Worm (Caenorhabditis elegans): ENCODE data around the gene mspn-1.

DNA sequence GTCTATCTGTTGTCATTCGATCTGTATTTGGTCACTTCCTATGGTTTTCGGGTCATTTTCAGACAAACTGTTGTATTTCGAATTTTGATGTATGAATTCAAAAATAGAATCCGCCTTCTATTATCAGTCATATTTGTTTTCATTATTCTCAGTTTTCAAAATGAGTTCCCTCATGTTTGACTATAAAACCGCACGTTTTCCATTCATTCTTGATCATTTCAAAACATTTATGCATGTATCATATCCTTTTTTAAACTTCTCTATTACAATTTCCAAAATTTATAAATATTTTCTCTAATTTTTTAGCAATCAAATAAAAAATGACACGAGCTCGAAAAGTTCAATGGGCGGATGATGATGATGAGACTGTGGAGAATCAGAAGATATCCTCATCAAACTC is 40.0 kb upstream of the mspn-1 start, which contains the start of gene K08F4.12:
- no peak for TF ChIP-seq tbx-8 (GFP tag; optimal IDR thresholded peaks at IDR 0.05)
- no peak for TF ChIP-seq nhr-237 (tag; optimal IDR thresholded peaks at IDR 0.05)
- no peak for TF ChIP-seq nhr-28 (tag; optimal IDR thresholded peaks at IDR 0.05)
- no peak for TF ChIP-seq hlh-1 (tag; optimal IDR thresholded peaks at IDR 0.05)
- no peak for TF ChIP-seq ztf-11 (tag; optimal IDR thresholded peaks at IDR 0.05)
- TF ChIP-seq pha-4 (tag; optimal IDR thresholded peaks at IDR 0.05) = no peak
- no peak for TF ChIP-seq unc-62 (GFP tag; optimal IDR thresholded peaks at IDR 0.05)
- no peak for TF ChIP-seq nhr-76 (tag; optimal IDR thresholded peaks at IDR 0.05)

All from whole organism, mixed stage, embryonic.